Worm (Caenorhabditis elegans) whole organism, L1 larva: ENCODE results near the gene srbc-1.

ENCODE experiments used
- C16A3.4 ChIP-seq: fragments of 150-350 bp; optimal IDR thresholded peaks from 2 replicates; lab custom pipeline; 2014; ENCODE audit warnings: missing biosample characterization, missing genetic modification characterization
- F16B12.6 ChIP-seq: fragments of 150-350 bp; optimal IDR thresholded peaks from 2 replicates; lab custom pipeline; 2014; ENCODE audit warnings: missing biosample characterization, missing genetic modification characterization
- Y116A8C.19 ChIP-seq: sonication (generic microtip); optimal IDR thresholded peaks from 2 replicates; lab custom pipeline; 2016; ENCODE audit warnings: missing compliant biosample characterization, missing genetic modification characterization, borderline replicate concordance
- aha-1 ChIP-seq: fragments of 150-350 bp; optimal IDR thresholded peaks from 2 replicates; lab custom pipeline; 2014; ENCODE audit warnings: missing biosample characterization, missing genetic modification characterization
- alr-1 ChIP-seq: fragments of 200-800 bp; sonication (Bioruptor generic); optimal IDR thresholded peaks from 2 replicates; lab custom pipeline; 2018; ENCODE audit warnings: borderline replicate concordance, mild to moderate bottlenecking, missing genetic modification characterization, missing compliant biosample characterization
- aly-2 ChIP-seq: fragments of 150-350 bp; optimal IDR thresholded peaks from 2 replicates; lab custom pipeline; 2014; ENCODE audit warnings: missing biosample characterization, missing genetic modification characterization
- blmp-1 ChIP-seq: fragments of 150-350 bp; optimal IDR thresholded peaks from 2 replicates; lab custom pipeline; 2014; ENCODE audit warnings: missing biosample characterization, missing genetic modification characterization
- ceh-82 ChIP-seq, 3 experiments: fragments of 150-350 bp in 1 of 3; sonication (generic microtip) in 2 of 3; optimal IDR thresholded peaks; 2 replicates each; lab custom pipeline; 2014 to 2017; ENCODE audit warnings: missing biosample characterization in 3 of 3, missing genetic modification characterization in 3 of 3
- ceh-88 ChIP-seq: fragments of 200-800 bp; sonication (Bioruptor generic); IDR thresholded peaks from 2 replicates; pipeline ENCODE4 v1.3.6; 2022; ENCODE audit warnings: missing genetic modification characterization, missing compliant biosample characterization
- ceh-90 ChIP-seq: sonication (generic microtip); optimal IDR thresholded peaks from 2 replicates; lab custom pipeline; 2016; ENCODE audit warnings: missing genetic modification characterization, missing compliant biosample characterization
- dpl-1 ChIP-seq, 3 experiments: fragments of 150-350 bp in 2 of 3; sonication (generic microtip) in 1 of 3; optimal IDR thresholded peaks; 2 replicates each; lab custom pipeline; 2014 to 2017; ENCODE audit warnings: missing biosample characterization in 3 of 3, missing genetic modification characterization in 3 of 3, missing genetic modification reagents in 3 of 3
- efl-1 ChIP-seq, 4 experiments: fragments of 150-350 bp; optimal IDR thresholded peaks in 3 of 4; peaks in 1 of 4; 1 replicate in 1 of 4; 2 replicates in 3 of 4; lab custom pipeline; 2014; ENCODE audit warnings: missing biosample characterization in 2 of 4, missing genetic modification characterization in 2 of 4, missing genetic modification reagents in 2 of 4
- elt-2 ChIP-seq: sonication (generic microtip); optimal IDR thresholded peaks from 2 replicates; lab custom pipeline; 2016; ENCODE audit warnings: missing genetic modification characterization, mild to moderate bottlenecking, inconsistent platforms, missing compliant biosample characterization, missing genetic modification reagents
- elt-3 ChIP-seq, 6 experiments: fragments of 150-350 bp in 1 of 6; sonication (generic microtip); optimal IDR thresholded peaks; 2 replicates each; lab custom pipeline; 2017 to 2018; ENCODE audit warnings: missing biosample characterization in 6 of 6, missing genetic modification characterization in 6 of 6, inconsistent platforms in 1 of 6
- fkh-8 ChIP-seq: sonication (generic microtip); optimal IDR thresholded peaks from 2 replicates; lab custom pipeline; 2016; ENCODE audit warnings: mild to moderate bottlenecking, missing genetic modification characterization, missing compliant biosample characterization
- grh-1 ChIP-seq: fragments of 200-800 bp; sonication (Bioruptor generic); IDR thresholded peaks from 2 replicates; pipeline ENCODE4 v1.3.6; 2022; ENCODE audit warnings: missing genetic modification reagents, missing genetic modification characterization, missing compliant biosample characterization
- hlh-17 ChIP-seq: fragments of 200-800 bp; sonication (Bioruptor generic); optimal IDR thresholded peaks from 2 replicates; lab custom pipeline; 2018; ENCODE audit warnings: missing genetic modification characterization, mild to moderate bottlenecking, missing compliant biosample characterization, moderate library complexity, borderline replicate concordance
- hpl-2 ChIP-seq: fragments of 150-350 bp; optimal IDR thresholded peaks from 2 replicates; lab custom pipeline; 2014; ENCODE audit warnings: missing biosample characterization, missing genetic modification reagents, missing genetic modification characterization
- isw-1 ChIP-seq: fragments of 200-800 bp; sonication (Bioruptor generic); IDR thresholded peaks from 2 replicates; pipeline ENCODE4 v1.3.6; 2022; ENCODE audit warnings: missing genetic modification characterization, missing compliant biosample characterization
- jun-1 ChIP-seq: fragments of 150-350 bp; optimal IDR thresholded peaks from 2 replicates; lab custom pipeline; 2014; ENCODE audit warnings: missing biosample characterization, missing genetic modification reagents, missing genetic modification characterization
- lin-13 ChIP-seq: fragments of 150-350 bp; optimal IDR thresholded peaks from 2 replicates; lab custom pipeline; 2014; ENCODE audit warnings: missing biosample characterization, missing genetic modification reagents, missing genetic modification characterization
- lin-14 ChIP-seq: fragments of 200-800 bp; sonication (Bioruptor generic); optimal IDR thresholded peaks from 2 replicates; lab custom pipeline; 2018; ENCODE audit warnings: mild to moderate bottlenecking, missing genetic modification characterization, moderate library complexity, missing compliant biosample characterization
- lin-15B ChIP-seq: fragments of 150-350 bp; sonication (generic microtip); optimal IDR thresholded peaks from 3 replicates; lab custom pipeline; 2014; ENCODE audit warnings: missing biosample characterization, missing genetic modification characterization
- lin-35 ChIP-seq, 2 experiments: fragments of 150-350 bp; optimal IDR thresholded peaks; 2 replicates each; lab custom pipeline; 2014; ENCODE audit warnings: missing biosample characterization in 2 of 2, missing genetic modification characterization in 2 of 2, missing genetic modification reagents in 2 of 2
- lin-39 ChIP-seq: fragments of 150-350 bp; optimal IDR thresholded peaks from 2 replicates; lab custom pipeline; 2014; ENCODE audit warnings: missing biosample characterization, missing genetic modification reagents, missing genetic modification characterization
- lir-3 ChIP-seq: sonication (generic microtip); optimal IDR thresholded peaks from 2 replicates; lab custom pipeline; 2016; ENCODE audit warnings: mild to moderate bottlenecking, missing genetic modification characterization, moderate library complexity, missing compliant biosample characterization; ENCODE audit not compliant: poor library complexity
- lsy-2 ChIP-seq, 2 experiments: fragments of 150-350 bp; optimal IDR thresholded peaks; 2 replicates each; lab custom pipeline; 2014; ENCODE audit warnings: missing biosample characterization in 2 of 2, missing genetic modification characterization in 2 of 2
- mab-9 ChIP-seq: fragments of 200-800 bp; sonication (Bioruptor generic); IDR thresholded peaks from 2 replicates; pipeline ENCODE4 v1.3.6; 2022; ENCODE audit warnings: missing genetic modification reagents, missing genetic modification characterization, missing compliant biosample characterization
- mdl-1 ChIP-seq, 2 experiments: fragments of 150-350 bp; optimal IDR thresholded peaks; 2 replicates each; lab custom pipeline; 2014 to 2017; ENCODE audit warnings: missing biosample characterization in 2 of 2, missing genetic modification characterization in 2 of 2, inconsistent platforms in 1 of 2
- mef-2 ChIP-seq: fragments of 150-350 bp; optimal IDR thresholded peaks from 2 replicates; lab custom pipeline; 2014; ENCODE audit warnings: missing biosample characterization, missing genetic modification characterization
- mep-1 ChIP-seq: fragments of 150-350 bp; optimal IDR thresholded peaks from 2 replicates; lab custom pipeline; 2014; ENCODE audit warnings: missing biosample characterization, missing genetic modification characterization
- nhr-12 ChIP-seq: sonication (generic microtip); optimal IDR thresholded peaks from 2 replicates; lab custom pipeline; 2017; ENCODE audit warnings: missing biosample characterization, missing genetic modification characterization
- nhr-19 ChIP-seq: fragments of 200-800 bp; sonication (Bioruptor generic); conservative IDR thresholded peaks from 2 replicates; pipeline ENCODE4 v1.3.6; 2022; ENCODE audit warnings: missing genetic modification characterization, missing compliant biosample characterization
- nhr-20 ChIP-seq: sonication (generic microtip); optimal IDR thresholded peaks from 2 replicates; lab custom pipeline; 2016; ENCODE audit warnings: mild to moderate bottlenecking, missing genetic modification characterization, missing compliant biosample characterization
- nhr-71 ChIP-seq: sonication (generic microtip); optimal IDR thresholded peaks from 2 replicates; lab custom pipeline; 2016; ENCODE audit warnings: mild to moderate bottlenecking, missing genetic modification characterization, moderate library complexity, missing compliant biosample characterization
- nhr-77 ChIP-seq: fragments of 150-350 bp; optimal IDR thresholded peaks from 2 replicates; lab custom pipeline; 2014; ENCODE audit warnings: missing biosample characterization, missing genetic modification characterization
- nhr-85 ChIP-seq: sonication (generic microtip); peaks from one replicate; lab custom pipeline; 2016; ENCODE audit warnings: missing genetic modification characterization, inconsistent platforms, missing compliant biosample characterization
- nhr-90 ChIP-seq: sonication (generic microtip); optimal IDR thresholded peaks from 2 replicates; lab custom pipeline; 2016; ENCODE audit warnings: mild to moderate bottlenecking, missing genetic modification characterization, missing compliant biosample characterization; ENCODE audit not compliant: poor library complexity
- pag-3 ChIP-seq: sonication (generic microtip); optimal IDR thresholded peaks from 2 replicates; lab custom pipeline; 2017; ENCODE audit warnings: missing genetic modification characterization, mild to moderate bottlenecking, missing compliant biosample characterization, antibody characterized with exemption, borderline replicate concordance; ENCODE audit not compliant: insufficient read depth
- pax-3 ChIP-seq: fragments of 200-800 bp; sonication (Bioruptor generic); optimal IDR thresholded peaks from 2 replicates; lab custom pipeline; 2018; ENCODE audit warnings: mild to moderate bottlenecking, missing genetic modification characterization, moderate library complexity, missing compliant biosample characterization
- rnt-1 ChIP-seq: sonication (generic microtip); optimal IDR thresholded peaks from 2 replicates; lab custom pipeline; 2016; ENCODE audit warnings: mild to moderate bottlenecking, missing genetic modification characterization, moderate library complexity, missing compliant biosample characterization
- skn-1 ChIP-seq: fragments of 150-350 bp; optimal IDR thresholded peaks from 2 replicates; lab custom pipeline; 2014; ENCODE audit warnings: missing biosample characterization, missing genetic modification characterization
- snpc-4 ChIP-seq: fragments of 150-350 bp; optimal IDR thresholded peaks from 2 replicates; lab custom pipeline; 2014; ENCODE audit warnings: missing biosample characterization, missing genetic modification characterization
- sptf-1 ChIP-seq: fragments of 150-350 bp; optimal IDR thresholded peaks from 2 replicates; lab custom pipeline; 2014; ENCODE audit warnings: missing biosample characterization, missing genetic modification characterization
- swsn-7 ChIP-seq: sonication (generic microtip); optimal IDR thresholded peaks from 2 replicates; lab custom pipeline; 2016; ENCODE audit warnings: missing genetic modification characterization, missing compliant biosample characterization
- tbx-2 ChIP-seq: sonication (generic microtip); optimal IDR thresholded peaks from 2 replicates; lab custom pipeline; 2016; ENCODE audit warnings: missing genetic modification characterization, missing compliant biosample characterization
- unc-130 ChIP-seq: fragments of 150-350 bp; optimal IDR thresholded peaks from 2 replicates; lab custom pipeline; 2017; ENCODE audit warnings: missing biosample characterization, missing genetic modification characterization, inconsistent platforms
- unc-86 ChIP-seq: sonication (generic microtip); optimal IDR thresholded peaks from 2 replicates; lab custom pipeline; 2016; ENCODE audit warnings: missing genetic modification characterization, missing compliant biosample characterization
- unc-98 ChIP-seq: fragments of 200-800 bp; sonication (Bioruptor generic); IDR thresholded peaks from 2 replicates; pipeline ENCODE4 v1.3.6; 2022; ENCODE audit warnings: missing genetic modification characterization, missing compliant biosample characterization
- xbp-1 ChIP-seq: sonication (generic microtip); optimal IDR thresholded peaks from 2 replicates; lab custom pipeline; 2016; ENCODE audit warnings: missing genetic modification characterization, missing compliant biosample characterization
- zag-1 ChIP-seq: fragments of 150-350 bp; optimal IDR thresholded peaks from 2 replicates; lab custom pipeline; 2014; ENCODE audit warnings: missing biosample characterization, missing genetic modification characterization
- ztf-4 ChIP-seq: fragments of 150-350 bp; optimal IDR thresholded peaks from 2 replicates; lab custom pipeline; 2014; ENCODE audit warnings: missing biosample characterization, missing genetic modification characterization

Gene srbc-1

DNA sequence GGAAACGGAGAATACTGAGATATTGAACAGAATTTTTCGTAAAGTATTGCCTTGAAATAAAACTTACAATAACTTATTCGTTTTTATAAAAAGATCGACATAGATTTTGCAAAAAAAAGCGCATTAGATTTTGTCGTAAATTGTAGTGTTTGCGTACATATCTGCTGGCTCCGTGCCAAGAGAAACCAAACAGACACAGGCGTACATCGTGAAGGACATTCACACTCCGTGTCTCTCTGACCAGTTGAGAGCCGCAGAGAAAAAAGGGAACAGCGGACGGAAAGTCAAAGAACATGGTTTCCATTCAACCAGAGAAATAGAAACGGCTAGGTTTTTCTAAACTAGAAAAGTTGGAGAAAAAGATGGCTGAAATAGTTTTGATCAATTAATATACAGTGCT is 13.5 kb upstream of the srbc-1 start, which contains the start of gene arrd-19:
Gene arrd-19, minus strand, starts transcription at position 209 of the 400 bp plus-strand sequence.
- TF ChIP-seq zag-1 (no peak), lir-3 (tag; lab: Kevin White, UChicago) (no peak), jun-1 (tag; lab: Kevin White, UChicago) (peak; percentile 29), xbp-1 (tag; lab: Kevin White, UChicago) (peak; percentile 56), lin-39 (no peak), alr-1 (no peak), hpl-2 (GFP tag; lab: Kevin White, UChicago) (no peak), lin-14 (GFP tag; lab: Kevin White, UChicago) (peak; percentile 98), sptf-1 (tag; lab: Kevin White, UChicago) (no peak), ztf-4 (tag; lab: Kevin White, UChicago) (no peak), skn-1 (tag; lab: Kevin White, UChicago) (peak; percentile 52), nhr-20 (tag; lab: Kevin White, UChicago) (peak; percentile 84), ceh-82 (tag; optimal IDR thresholded peaks at IDR 0.05; lab: Kevin White, UChicago) (peak in 2 of 3 experiments; percentile 36 to 76), ceh-88 (GFP tag; lab: Robert Waterston, UW) (no peak), fkh-8 (tag; lab: Kevin White, UChicago) (peak; percentile 66), mdl-1 (tag; optimal IDR thresholded peaks at IDR 0.05; lab: Kevin White, UChicago) (peak in 1 of 2 experiments; percentile 71), rnt-1 (tag; lab: Kevin White, UChicago) (peak; percentile 78), nhr-85 (tag; lab: Kevin White, UChicago) (peak; percentile 97), nhr-12 (tag; lab: Kevin White, UChicago) (no peak), nhr-19 (GFP tag; lab: Robert Waterston, UW) (peak; percentile 77), mab-9 (GFP tag; lab: Robert Waterston, UW) (peak; percentile 43; the same call in 1 of the 2 replicates), grh-1 (peak; percentile 72), elt-2 (tag; lab: Kevin White, UChicago) (peak; percentile 16), unc-130 (peak; percentile 63), swsn-7 (tag; lab: Kevin White, UChicago) (peak; percentile 77), lin-15B (peak; percentile 21), nhr-90 (tag; lab: Kevin White, UChicago) (peak; percentile 34), dpl-1 (GFP tag; optimal IDR thresholded peaks at IDR 0.05; lab: Kevin White, UChicago) (peak; percentile 46 to 76 (median 63)), unc-98 (GFP tag; lab: Robert Waterston, UW) (no peak), aha-1 (tag; lab: Kevin White, UChicago) (no peak), unc-86 (tag; lab: Kevin White, UChicago) (peak; percentile 39), lsy-2 (tag; optimal IDR thresholded peaks at IDR 0.05; lab: Kevin White, UChicago) (peak; percentile 75 to 81), lin-13 (GFP tag; lab: Kevin White, UChicago) (peak; percentile 38), pax-3 (tag; lab: Kevin White, UChicago) (no peak), mep-1 (tag; lab: Kevin White, UChicago) (peak; percentile 88), Y116A8C.19 (tag; lab: Kevin White, UChicago) (no peak), tbx-2 (tag; lab: Kevin White, UChicago) (peak; percentile 73), pag-3 (tag; lab: Kevin White, UChicago) (peak; percentile 67), lin-35 (GFP tag; optimal IDR thresholded peaks at IDR 0.05; lab: Kevin White, UChicago) (peak; percentile 49 to 64), hlh-17 (no peak), aly-2 (tag; lab: Kevin White, UChicago) (no peak), nhr-71 (tag; lab: Kevin White, UChicago) (peak; percentile 88), isw-1 (GFP tag; lab: Robert Waterston, UW) (peak; percentile 38; the same call in 1 of the 2 replicates), F16B12.6 (tag; lab: Kevin White, UChicago) (peak; percentile 86), snpc-4 (tag; lab: Kevin White, UChicago) (peak; percentile 54), nhr-77 (tag; lab: Kevin White, UChicago) (peak; percentile 72), efl-1 (optimal IDR thresholded peaks at IDR 0.05; lab: Kevin White, UChicago) (peak; percentile 74 to 75), efl-1 (GFP tag; optimal IDR thresholded peaks at IDR 0.05 in 1 of 2; lab: Kevin White, UChicago) (peak; percentile 51 to 95), mef-2 (tag; lab: Kevin White, UChicago) (no peak), C16A3.4 (tag; lab: Kevin White, UChicago) (peak; percentile 49), ceh-90 (tag; lab: Kevin White, UChicago) (no peak), blmp-1 (tag; lab: Kevin White, UChicago) (peak; percentile 74), elt-3 (tag; optimal IDR thresholded peaks at IDR 0.05; lab: Kevin White, UChicago) (peak in 2 of 6 experiments; percentile 5 to 30)
